Worm (Caenorhabditis elegans): ENCODE measurements around the gene W06D11.3.

The W06D11.3 gene

ce11 chrX:12323439-12323838 is 25.0 kb downstream of the W06D11.3 start, which contains the start of gene srd-40:
TSS of gene srd-40 (plus strand) at chrX:12323739.
- no peak for TF ChIP-seq Y22D7AL.16 (tag; optimal IDR thresholded peaks at IDR 0.05)
- no peak for TF ChIP-seq ceh-6 (GFP tag; optimal IDR thresholded peaks at IDR 0.05)
- no peak for TF ChIP-seq ceh-18 (tag; optimal IDR thresholded peaks at IDR 0.05)
- no peak for TF ChIP-seq eyg-1 (tag; optimal IDR thresholded peaks at IDR 0.05)
- no peak for TF ChIP-seq unc-3 (GFP tag; conservative IDR thresholded peaks at IDR 0.05)
- TF ChIP-seq unc-3 (tag; optimal IDR thresholded peaks at IDR 0.05): no peak
- TF ChIP-seq unc-86 (tag; optimal IDR thresholded peaks at IDR 0.05): no peak
- no peak for TF ChIP-seq madf-2 (tag; optimal IDR thresholded peaks at IDR 0.05)
- TF ChIP-seq fax-1 (tag; optimal IDR thresholded peaks at IDR 0.05): no peak
- TF ChIP-seq ref-2 (tag; optimal IDR thresholded peaks at IDR 0.05): no peak
- no peak for TF ChIP-seq rnt-1 (tag; optimal IDR thresholded peaks at IDR 0.05)
- no peak for TF ChIP-seq ceh-9 (tag; optimal IDR thresholded peaks at IDR 0.05)
- TF ChIP-seq ceh-24 (tag; optimal IDR thresholded peaks at IDR 0.05): no peak
- no peak for TF ChIP-seq elt-4 (tag; optimal IDR thresholded peaks at IDR 0.05)
- no peak for TF ChIP-seq pha-4 (tag; optimal IDR thresholded peaks at IDR 0.05)

- TF ChIP-seq ceh-14 (tag; optimal IDR thresholded peaks at IDR 0.05) (no peak), ama-1 (optimal IDR thresholded peaks at IDR 0.05) (no peak), ztf-16 (tag; optimal IDR thresholded peaks at IDR 0.05) (no peak)
Observed at ce11 chrX:12326424-12326823, 27.9 kb downstream of the W06D11.3 start, which contains the start of gene srd-41. TSS of gene srd-41 (plus strand) at chrX:12326724.

- TF ChIP-seq nhr-11 (tag; optimal IDR thresholded peaks at IDR 0.05) (no peak), pqm-1 (tag; optimal IDR thresholded peaks at IDR 0.05) (no peak), tbx-2 (tag; optimal IDR thresholded peaks at IDR 0.05) (no peak), ceh-9 (tag; optimal IDR thresholded peaks at IDR 0.05) (no peak), ceh-34 (tag; optimal IDR thresholded peaks at IDR 0.05) (no peak), ceh-14 (tag; optimal IDR thresholded peaks at IDR 0.05) (no peak), sox-2 (GFP tag; IDR thresholded peaks at IDR 0.05) (no peak), unc-55 (GFP tag; optimal IDR thresholded peaks at IDR 0.05) (no peak), pha-4 (tag; optimal IDR thresholded peaks at IDR 0.05) (no peak), C08G9.2 (tag; optimal IDR thresholded peaks at IDR 0.05) (no peak), pag-3 (tag; optimal IDR thresholded peaks at IDR 0.05; ENCODE audit: borderline replicate concordance) (no peak), F13H6.1 (tag; optimal IDR thresholded peaks at IDR 0.05) (no peak), nfya-1 (tag; optimal IDR thresholded peaks at IDR 0.05) (no peak), hlh-13 (GFP tag; optimal IDR thresholded peaks at IDR 0.05) (no peak), eyg-1 (tag; optimal IDR thresholded peaks at IDR 0.05) (no peak), gmeb-2 (tag; optimal IDR thresholded peaks at IDR 0.05) (no peak), C38D4.7 (GFP tag; optimal IDR thresholded peaks at IDR 0.05) (no peak), ceh-45 (GFP tag; IDR thresholded peaks at IDR 0.05) (no peak)
Observed at ce11 chrX:12328676-12329075, 30.2 kb downstream of the W06D11.3 start, which contains the start of gene srd-45. TSS of gene srd-45 (plus strand) at chrX:12328976.

- no peak for TF ChIP-seq ceh-19 (GFP tag; optimal IDR thresholded peaks at IDR 0.05)
- TF ChIP-seq pros-1 (tag; optimal IDR thresholded peaks at IDR 0.05): no peak
- no peak for TF ChIP-seq fkh-10 (GFP tag; optimal IDR thresholded peaks at IDR 0.05)
- TF ChIP-seq zip-5 (tag; optimal IDR thresholded peaks at IDR 0.05): no peak
- TF ChIP-seq ceh-24 (tag; optimal IDR thresholded peaks at IDR 0.05): no peak
- no peak for TF ChIP-seq ceh-31 (tag; optimal IDR thresholded peaks at IDR 0.05)
- TF ChIP-seq rnt-1 (tag; optimal IDR thresholded peaks at IDR 0.05): no peak
- TF ChIP-seq sox-2 (GFP tag; IDR thresholded peaks at IDR 0.05): no peak
- TF ChIP-seq hlh-15 (tag; optimal IDR thresholded peaks at IDR 0.05): no peak
- TF ChIP-seq elt-4 (tag; optimal IDR thresholded peaks at IDR 0.05): no peak
- TF ChIP-seq syd-9 (tag; optimal IDR thresholded peaks at IDR 0.05): no peak
- no peak for TF ChIP-seq unc-42 (tag; optimal IDR thresholded peaks at IDR 0.05)
- no peak for TF ChIP-seq ahr-1 (tag; optimal IDR thresholded peaks at IDR 0.05)
- no peak for TF ChIP-seq sox-4 (tag; optimal IDR thresholded peaks at IDR 0.05)
- TF ChIP-seq ceh-6 (GFP tag; optimal IDR thresholded peaks at IDR 0.05): no peak
- no peak for TF ChIP-seq nhr-11 (tag; optimal IDR thresholded peaks at IDR 0.05)
- TF ChIP-seq fax-1 (tag; optimal IDR thresholded peaks at IDR 0.05): no peak
- TF ChIP-seq pqm-1 (tag; optimal IDR thresholded peaks at IDR 0.05): no peak
- TF ChIP-seq K02D7.2 (tag; optimal IDR thresholded peaks at IDR 0.05): no peak
Observed at ce11 chrX:12331795-12332194, 33.3 kb downstream of the W06D11.3 start, which contains the start of gene srd-46. TSS of gene srd-46 (plus strand) at chrX:12332095.
